Worm (Caenorhabditis elegans): Measurements from ENCODE around the gene esyt-2.

The esyt-2 gene

DNA sequence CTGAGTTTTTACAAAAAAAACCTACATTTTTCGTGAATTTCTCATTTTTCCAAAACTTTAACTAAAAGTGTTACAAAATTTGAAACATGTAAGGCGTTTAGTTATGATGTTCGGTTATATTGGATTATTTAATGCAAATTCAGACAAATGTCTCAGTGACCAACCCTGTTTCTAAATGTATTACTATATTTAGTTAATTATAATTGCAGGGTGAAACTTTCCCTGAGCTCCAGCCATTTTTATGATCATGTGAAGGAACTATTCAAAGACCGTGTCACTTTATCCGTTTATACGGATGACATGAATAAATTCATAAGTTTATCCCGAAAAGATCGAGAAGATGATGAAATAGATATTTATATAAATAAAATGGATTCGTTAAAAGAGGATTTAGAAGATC is 40.0 kb downstream of the esyt-2 start, which contains the start of gene C23G10.5:
Gene C23G10.5 (plus strand): TSS at position 301 of the 400 bp plus-strand sequence.
- TF ChIP-seq ceh-48 (tag; optimal IDR thresholded peaks at IDR 0.05) (no peak), unc-42 (tag; optimal IDR thresholded peaks at IDR 0.05) (no peak), syd-9 (tag; optimal IDR thresholded peaks at IDR 0.05) (no peak)

DNA sequence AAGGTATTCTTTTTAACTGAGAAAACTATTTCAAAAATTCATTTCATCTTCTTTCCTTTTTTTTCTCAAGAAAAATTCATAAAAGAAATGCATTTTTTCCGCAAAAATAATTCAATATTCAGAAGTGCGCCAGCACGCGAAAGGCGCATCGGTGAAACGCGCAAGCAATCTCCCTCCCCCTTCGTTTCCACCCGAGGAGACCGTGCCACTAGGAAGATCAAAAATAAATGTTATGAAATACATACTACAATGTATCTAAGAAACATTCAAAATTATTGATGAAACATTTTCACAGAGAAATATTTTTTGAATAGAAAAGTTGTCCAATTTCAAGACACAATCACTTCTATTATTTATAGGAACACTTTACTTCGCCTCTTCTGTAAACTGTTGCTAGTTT is 42.8 kb downstream of the esyt-2 start:
- TF ChIP-seq unc-42 (tag; optimal IDR thresholded peaks at IDR 0.05), result peak; percentile 9

DNA sequence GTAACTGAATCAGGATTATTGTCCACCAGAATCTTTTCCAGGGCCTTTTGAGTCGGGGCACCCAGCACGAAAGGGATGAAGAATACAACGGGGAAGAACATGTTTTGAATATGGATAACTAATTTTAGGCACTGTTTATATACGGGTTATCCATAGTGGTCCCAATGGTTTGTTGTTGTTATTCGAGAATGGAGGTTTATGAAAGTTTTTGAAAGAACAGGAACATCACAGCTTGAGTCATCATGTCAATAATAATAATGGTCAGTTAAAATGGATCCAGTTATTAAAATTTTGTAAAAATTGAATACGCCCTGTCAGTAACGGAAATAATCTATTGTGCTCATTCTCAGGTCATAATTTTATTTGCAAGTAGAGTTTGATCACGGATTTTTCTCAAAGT is 47.7 kb downstream of the esyt-2 start, which contains the start of gene nas-28:
Gene nas-28 (minus strand): TSS at position 101 of the 400 bp plus-strand sequence.
- TF ChIP-seq ceh-19 (GFP tag; optimal IDR thresholded peaks at IDR 0.05) (no peak), F13H6.1 (tag; optimal IDR thresholded peaks at IDR 0.05) (no peak), unc-86 (tag; optimal IDR thresholded peaks at IDR 0.05) (no peak), ets-4 (tag; optimal IDR thresholded peaks at IDR 0.05) (no peak), syd-9 (tag; optimal IDR thresholded peaks at IDR 0.05) (no peak), ama-1 (optimal IDR thresholded peaks at IDR 0.05) (no peak), pha-2 (tag; optimal IDR thresholded peaks at IDR 0.05) (no peak), dmd-4 (tag; optimal IDR thresholded peaks at IDR 0.05; ENCODE audit: borderline replicate concordance) (no peak), tbx-7 (tag; optimal IDR thresholded peaks at IDR 0.05) (no peak), ttx-3 (tag; optimal IDR thresholded peaks at IDR 0.05) (no peak), pat-9 (tag; optimal IDR thresholded peaks at IDR 0.05) (no peak)

DNA sequence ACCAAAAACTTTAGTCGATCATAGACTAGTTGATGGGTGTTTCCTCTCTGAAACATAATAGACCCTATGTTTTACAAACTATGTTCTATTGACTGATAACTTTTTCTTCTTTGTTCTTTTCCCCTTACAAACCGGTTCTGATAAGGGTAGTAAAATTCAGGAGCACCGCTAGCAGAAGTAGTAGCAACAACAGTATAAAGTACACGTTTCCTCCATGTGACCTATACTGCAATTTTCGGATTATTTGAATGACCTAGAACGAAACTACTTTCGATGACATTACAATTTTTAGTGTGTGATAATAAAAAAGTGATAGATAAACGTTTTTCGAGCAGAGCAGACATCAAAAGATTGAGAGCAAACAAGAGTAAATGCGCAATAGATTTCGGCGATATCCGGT is 50.5 kb downstream of the esyt-2 start:
- TF ChIP-seq lim-6 (tag; optimal IDR thresholded peaks at IDR 0.05), result no peak
- TF ChIP-seq elt-2 (tag; optimal IDR thresholded peaks at IDR 0.05), result peak; percentile 20

DNA sequence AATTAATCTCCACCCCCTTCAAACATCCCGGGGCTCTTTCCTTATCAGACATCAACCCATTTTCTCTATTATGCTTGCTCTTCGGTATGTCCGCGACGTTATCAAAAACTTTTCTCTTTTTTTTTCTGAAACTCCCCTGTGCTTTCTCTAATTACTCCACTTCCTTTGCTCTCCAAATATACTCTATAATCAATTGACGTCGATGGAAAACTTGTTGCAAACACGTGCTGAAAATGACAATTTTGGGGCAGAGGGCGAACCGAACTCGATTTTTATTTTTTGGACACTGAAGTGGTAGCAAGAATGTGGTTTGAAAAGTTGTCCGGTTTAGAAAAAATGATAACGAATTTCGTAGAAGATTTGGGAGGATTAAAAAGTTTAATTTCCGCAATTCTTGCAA is 51.7 kb downstream of the esyt-2 start:
- TF ChIP-seq hlh-15 (tag; optimal IDR thresholded peaks at IDR 0.05), result no peak
- TF ChIP-seq nhr-11 (tag; optimal IDR thresholded peaks at IDR 0.05), result no peak
- TF ChIP-seq ref-2 (tag; optimal IDR thresholded peaks at IDR 0.05), result no peak
- no peak for TF ChIP-seq zip-5 (tag; optimal IDR thresholded peaks at IDR 0.05)
- TF ChIP-seq sdc-2 (tag; optimal IDR thresholded peaks at IDR 0.05), result no peak

DNA sequence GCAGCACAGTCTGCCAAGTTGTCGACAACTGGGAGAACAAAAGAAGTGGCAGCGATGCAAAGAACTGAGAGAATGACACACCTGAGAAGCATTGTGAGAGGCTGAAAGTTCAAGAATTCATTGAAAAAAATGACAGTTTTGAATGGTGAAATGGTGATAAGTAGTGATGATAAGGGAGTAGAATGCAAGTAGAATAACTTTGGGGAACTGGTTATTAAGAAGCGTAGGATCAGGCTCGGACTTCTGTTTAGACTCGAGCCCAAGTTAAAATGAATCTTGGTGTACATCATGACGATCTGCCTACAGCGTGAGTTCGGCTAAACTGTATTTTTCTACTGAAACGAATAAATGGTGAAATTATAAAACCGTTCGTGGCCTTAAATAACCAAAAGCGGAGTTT is 52.2 kb downstream of the esyt-2 start, which contains the start of gene F42A10.7:
Gene F42A10.7 (minus strand): TSS at position 101 of the 400 bp plus-strand sequence.
- TF ChIP-seq dmd-4 (tag; optimal IDR thresholded peaks at IDR 0.05; ENCODE audit: borderline replicate concordance), result no peak
- TF ChIP-seq K02D7.2 (tag; optimal IDR thresholded peaks at IDR 0.05), result no peak
- TF ChIP-seq fkh-10 (GFP tag; optimal IDR thresholded peaks at IDR 0.05), result no peak
- TF ChIP-seq pros-1 (tag; optimal IDR thresholded peaks at IDR 0.05), result no peak
- no peak for TF ChIP-seq sdc-2 (tag; optimal IDR thresholded peaks at IDR 0.05)
- no peak for TF ChIP-seq sox-2 (GFP tag; IDR thresholded peaks at IDR 0.05)
- TF ChIP-seq pqm-1 (tag; optimal IDR thresholded peaks at IDR 0.05), result no peak
- TF ChIP-seq zip-5 (tag; optimal IDR thresholded peaks at IDR 0.05), result no peak
- no peak for TF ChIP-seq gmeb-2 (tag; optimal IDR thresholded peaks at IDR 0.05)
- TF ChIP-seq nfya-1 (tag; optimal IDR thresholded peaks at IDR 0.05), result no peak
- no peak for TF ChIP-seq ets-4 (tag; optimal IDR thresholded peaks at IDR 0.05)
- no peak for TF ChIP-seq C38D4.7 (GFP tag; optimal IDR thresholded peaks at IDR 0.05)
- TF ChIP-seq pha-4 (tag; optimal IDR thresholded peaks at IDR 0.05), result no peak

DNA sequence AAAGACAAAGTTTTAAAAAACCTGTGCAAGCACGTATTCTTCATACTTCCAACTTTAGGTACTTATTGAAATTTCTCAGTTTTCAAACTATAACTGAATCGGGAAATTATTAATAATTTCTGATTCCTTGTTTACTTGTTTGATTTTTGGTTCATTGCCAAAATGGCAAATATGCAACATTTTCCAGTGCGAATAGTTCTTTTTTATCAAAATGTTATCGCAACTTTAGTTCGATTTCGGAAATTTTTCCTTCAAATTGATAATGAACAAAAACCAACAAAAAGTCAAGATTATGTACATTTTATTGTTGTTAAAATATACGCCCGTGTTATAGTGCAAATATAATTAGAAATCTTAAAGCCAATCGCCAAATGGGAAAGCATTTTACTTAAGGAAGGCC is 53.1 kb downstream of the esyt-2 start:
- no peak for TF ChIP-seq ceh-9 (tag; optimal IDR thresholded peaks at IDR 0.05)
- TF ChIP-seq lim-6 (tag; optimal IDR thresholded peaks at IDR 0.05), result no peak
- no peak for TF ChIP-seq ceh-30 (tag; optimal IDR thresholded peaks at IDR 0.05)
- no peak for TF ChIP-seq ceh-31 (tag; optimal IDR thresholded peaks at IDR 0.05)
- TF ChIP-seq hlh-6 (tag; optimal IDR thresholded peaks at IDR 0.05), result no peak
- TF ChIP-seq C08G9.2 (tag; optimal IDR thresholded peaks at IDR 0.05), result no peak
- no peak for TF ChIP-seq che-1 (tag; optimal IDR thresholded peaks at IDR 0.05)
- no peak for TF ChIP-seq tbx-2 (tag; optimal IDR thresholded peaks at IDR 0.05)
- TF ChIP-seq gmeb-2 (tag; optimal IDR thresholded peaks at IDR 0.05), result no peak
- TF ChIP-seq lin-11 (tag; optimal IDR thresholded peaks at IDR 0.05), result no peak
- TF ChIP-seq ceh-22 (tag; optimal IDR thresholded peaks at IDR 0.05), result no peak
- no peak for TF ChIP-seq hlh-8 (tag; optimal IDR thresholded peaks at IDR 0.05)
- no peak for TF ChIP-seq ceh-24 (tag; optimal IDR thresholded peaks at IDR 0.05)
- TF ChIP-seq ztf-16 (tag; optimal IDR thresholded peaks at IDR 0.05), result no peak
- no peak for TF ChIP-seq ceh-6 (GFP tag; optimal IDR thresholded peaks at IDR 0.05)
- TF ChIP-seq pha-2 (tag; optimal IDR thresholded peaks at IDR 0.05), result no peak
- TF ChIP-seq hlh-15 (tag; optimal IDR thresholded peaks at IDR 0.05), result no peak
- no peak for TF ChIP-seq pag-3 (tag; optimal IDR thresholded peaks at IDR 0.05; ENCODE audit: borderline replicate concordance)

Data from whole organism, late embryonic.